Fruit fly (Drosophila melanogaster) whole organism, prepupa: ENCODE results near the gene CG33286.
A peak's percentile ranks its signal among the peaks of the same experiment; 100 is the strongest.

Experiments used
- CG10631 ChIP-seq: fragments of 200-800 bp; sonication (Bioruptor generic); optimal IDR thresholded peaks from 2 replicates; lab custom pipeline; 2016; ENCODE audit warnings: missing biosample characterization, missing genetic modification characterization
- CG10669 ChIP-seq: fragments of 200-800 bp; sonication (Bioruptor generic); optimal IDR thresholded peaks from 3 replicates; lab custom pipeline; 2018; ENCODE audit warnings: missing biosample characterization, mild to moderate bottlenecking, missing genetic modification characterization, moderate library complexity
- CG15336 ChIP-seq: fragments of 200-800 bp; sonication (Bioruptor generic); IDR thresholded peaks from 2 replicates; pipeline ENCODE4 v1.3.6; 2022; ENCODE audit warnings: missing biosample characterization, missing genetic modification characterization
- CG1621 ChIP-seq: fragments of 200-800 bp; sonication (Bioruptor generic); optimal IDR thresholded peaks from 3 replicates; lab custom pipeline; 2018; ENCODE audit warnings: missing biosample characterization, mild to moderate bottlenecking, missing genetic modification characterization
- CG16779 ChIP-seq: fragments of 200-800 bp; sonication (Bioruptor generic); optimal IDR thresholded peaks from 3 replicates; lab custom pipeline; 2017; ENCODE audit warnings: missing biosample characterization, mild to moderate bottlenecking, missing genetic modification characterization
- CG31627 ChIP-seq: fragments of 200-800 bp; sonication (Bioruptor generic); optimal IDR thresholded peaks from 3 replicates; lab custom pipeline; 2016; ENCODE audit warnings: missing biosample characterization, missing genetic modification characterization
- CG32006 ChIP-seq: fragments of 200-800 bp; sonication (Bioruptor generic); optimal IDR thresholded peaks from 3 replicates; lab custom pipeline; 2017; ENCODE audit warnings: missing biosample characterization, mild to moderate bottlenecking, missing genetic modification characterization
- CG34406 ChIP-seq: fragments of 200-800 bp; sonication (Bioruptor generic); optimal IDR thresholded peaks from 3 replicates; lab custom pipeline; 2016; ENCODE audit warnings: missing biosample characterization, missing genetic modification characterization
- CG3919 ChIP-seq: fragments of 200-800 bp; sonication (Bioruptor generic); optimal IDR thresholded peaks from 3 replicates; lab custom pipeline; 2016; ENCODE audit warnings: missing biosample characterization, missing genetic modification characterization
- CG4318 ChIP-seq: fragments of 200-800 bp; sonication (Bioruptor generic); optimal IDR thresholded peaks from 3 replicates; lab custom pipeline; 2017; ENCODE audit warnings: missing biosample characterization, mild to moderate bottlenecking, missing genetic modification characterization
- CG6163 ChIP-seq: fragments of 200-800 bp; sonication (Bioruptor generic); IDR thresholded peaks from 3 replicates; pipeline ENCODE4 v1.3.6; 2022; ENCODE audit warnings: missing biosample characterization, missing genetic modification characterization
- CG6792 ChIP-seq: fragments of 200-800 bp; sonication (Bioruptor generic); optimal IDR thresholded peaks from 3 replicates; lab custom pipeline; 2016; ENCODE audit warnings: missing biosample characterization, missing genetic modification characterization
- CG6854 ChIP-seq: fragments of 200-800 bp; sonication (Bioruptor generic); optimal IDR thresholded peaks from 2 replicates; lab custom pipeline; 2017; ENCODE audit warnings: missing biosample characterization, mild to moderate bottlenecking, missing genetic modification characterization
- CG8119 ChIP-seq: fragments of 200-800 bp; sonication (Bioruptor generic); IDR thresholded peaks from 3 replicates; pipeline ENCODE4 v1.3.6; 2022; ENCODE audit warnings: missing biosample characterization, missing genetic modification characterization
- CG8319 ChIP-seq: fragments of 200-800 bp; sonication (Bioruptor generic); optimal IDR thresholded peaks from 3 replicates; lab custom pipeline; 2016; ENCODE audit warnings: missing biosample characterization, missing genetic modification characterization
- CG8632 ChIP-seq: fragments of 200-800 bp; sonication (Bioruptor generic); optimal IDR thresholded peaks from 3 replicates; lab custom pipeline; 2016; ENCODE audit warnings: missing biosample characterization, missing genetic modification characterization
- CG9139 ChIP-seq: fragments of 200-800 bp; sonication (Bioruptor generic); optimal IDR thresholded peaks from 3 replicates; lab custom pipeline; 2017; ENCODE audit warnings: missing biosample characterization, mild to moderate bottlenecking, missing genetic modification characterization
- Eip78C ChIP-seq: fragments of 200-800 bp; sonication (Bioruptor generic); peaks from one replicate; lab custom pipeline; 2016; ENCODE audit warnings: missing biosample characterization, missing genetic modification characterization
- Eip93F ChIP-seq: fragments of 200-800 bp; sonication (Bioruptor generic); optimal IDR thresholded peaks from 2 replicates; lab custom pipeline; 2016; ENCODE audit warnings: missing biosample characterization, mild to moderate bottlenecking, missing genetic modification characterization
- Ets21C ChIP-seq: fragments of 200-800 bp; sonication (Bioruptor generic); optimal IDR thresholded peaks from 3 replicates; lab custom pipeline; 2016; ENCODE audit warnings: missing biosample characterization, missing genetic modification characterization
- Ets96B ChIP-seq: fragments of 200-800 bp; optimal IDR thresholded peaks from 2 replicates; lab custom pipeline; 2019; ENCODE audit warnings: missing biosample characterization, mild to moderate bottlenecking, missing genetic modification characterization, moderate library complexity
- Gug ChIP-seq: fragments of 200-800 bp; sonication (Bioruptor generic); IDR thresholded peaks from 2 replicates; pipeline ENCODE4 v1.3.6; 2022; ENCODE audit warnings: missing biosample characterization, missing genetic modification characterization
- Hr39 ChIP-seq: fragments of 200-800 bp; sonication (Bioruptor generic); optimal IDR thresholded peaks from 2 replicates; lab custom pipeline; 2016; ENCODE audit warnings: missing biosample characterization, missing genetic modification characterization
- Hr4 ChIP-seq: fragments of 200-800 bp; sonication (Bioruptor generic); optimal IDR thresholded peaks from 3 replicates; lab custom pipeline; 2016; ENCODE audit warnings: missing biosample characterization, missing genetic modification characterization
- Lpt ChIP-seq: fragments of 200-800 bp; sonication (Bioruptor generic); optimal IDR thresholded peaks from 3 replicates; lab custom pipeline; 2016; ENCODE audit warnings: missing biosample characterization, missing genetic modification characterization
- Met ChIP-seq: fragments of 200-800 bp; sonication (Bioruptor generic); optimal IDR thresholded peaks from 3 replicates; lab custom pipeline; 2016; ENCODE audit warnings: missing biosample characterization, missing genetic modification characterization
- OdsH ChIP-seq: fragments of 200-800 bp; sonication (Bioruptor generic); optimal IDR thresholded peaks from 3 replicates; lab custom pipeline; 2016; ENCODE audit warnings: missing biosample characterization, missing genetic modification characterization
- Smox ChIP-seq: fragments of 200-800 bp; sonication (Bioruptor generic); optimal IDR thresholded peaks from 3 replicates; lab custom pipeline; 2016; ENCODE audit warnings: missing biosample characterization, missing genetic modification characterization
- Sox102F ChIP-seq: fragments of 200-800 bp; sonication (Bioruptor generic); optimal IDR thresholded peaks from 2 replicates; lab custom pipeline; 2016; ENCODE audit warnings: missing biosample characterization, mild to moderate bottlenecking, missing genetic modification characterization
- achi ChIP-seq: fragments of 200-800 bp; sonication (Bioruptor generic); optimal IDR thresholded peaks from 3 replicates; lab custom pipeline; 2016; ENCODE audit warnings: missing biosample characterization, missing genetic modification characterization
- acj6 ChIP-seq: fragments of 200-800 bp; sonication (Bioruptor generic); optimal IDR thresholded peaks from 3 replicates; lab custom pipeline; 2016; ENCODE audit warnings: missing biosample characterization, missing genetic modification characterization
- cyc ChIP-seq: fragments of 200-800 bp; sonication (Bioruptor generic); optimal IDR thresholded peaks from 3 replicates; lab custom pipeline; 2016; ENCODE audit warnings: missing biosample characterization, missing genetic modification characterization
- dsx ChIP-seq: fragments of 200-800 bp; optimal IDR thresholded peaks from 3 replicates; lab custom pipeline; 2019; ENCODE audit warnings: missing biosample characterization, mild to moderate bottlenecking, missing genetic modification characterization, moderate library complexity; ENCODE audit not compliant: poor library complexity, severe bottlenecking
- eg ChIP-seq: fragments of 200-800 bp; sonication (Bioruptor generic); IDR thresholded peaks from 3 replicates; pipeline ENCODE4 v1.3.6; 2022; ENCODE audit warnings: missing biosample characterization, missing genetic modification characterization
- esn ChIP-seq: fragments of 200-800 bp; sonication (Bioruptor generic); optimal IDR thresholded peaks from 2 replicates; lab custom pipeline; 2016; ENCODE audit warnings: missing biosample characterization, mild to moderate bottlenecking, missing genetic modification characterization, moderate library complexity
- fd59A ChIP-seq: fragments of 200-800 bp; sonication (Bioruptor generic); optimal IDR thresholded peaks from 2 replicates; lab custom pipeline; 2017; ENCODE audit warnings: missing biosample characterization, mild to moderate bottlenecking, missing genetic modification characterization, missing genetic modification reagents
- fd85E ChIP-seq: fragments of 200-800 bp; sonication (Bioruptor generic); optimal IDR thresholded peaks from 3 replicates; lab custom pipeline; 2016; ENCODE audit warnings: missing biosample characterization, missing genetic modification characterization
- fkh ChIP-seq: fragments of 200-800 bp; sonication (Bioruptor generic); optimal IDR thresholded peaks from 3 replicates; lab custom pipeline; 2017; ENCODE audit warnings: missing biosample characterization, mild to moderate bottlenecking, missing genetic modification characterization, moderate library complexity
- lz ChIP-seq: fragments of 200-800 bp; sonication (Bioruptor generic); optimal IDR thresholded peaks from 3 replicates; lab custom pipeline; 2016; ENCODE audit warnings: missing biosample characterization, missing genetic modification characterization
- net ChIP-seq: fragments of 200-800 bp; sonication (Bioruptor generic); optimal IDR thresholded peaks from 3 replicates; lab custom pipeline; 2016; ENCODE audit warnings: missing biosample characterization, missing genetic modification characterization
- pdm3 ChIP-seq: fragments of 200-800 bp; sonication (Bioruptor generic); optimal IDR thresholded peaks from 3 replicates; lab custom pipeline; 2016; ENCODE audit warnings: missing biosample characterization, missing genetic modification characterization
- spab ChIP-seq: fragments of 200-800 bp; sonication (Bioruptor generic); optimal IDR thresholded peaks from 2 replicates; lab custom pipeline; 2017; ENCODE audit warnings: missing biosample characterization, mild to moderate bottlenecking, missing genetic modification characterization, missing genetic modification reagents
- svp ChIP-seq: fragments of 200-800 bp; sonication (Bioruptor generic); peaks from one replicate; lab custom pipeline; 2016; ENCODE audit warnings: missing biosample characterization, missing genetic modification characterization
- topi ChIP-seq: fragments of 200-800 bp; sonication (Bioruptor generic); optimal IDR thresholded peaks from 3 replicates; lab custom pipeline; 2016; ENCODE audit warnings: missing biosample characterization, missing genetic modification characterization
- vri ChIP-seq: fragments of 200-800 bp; sonication (Bioruptor generic); optimal IDR thresholded peaks from 3 replicates; lab custom pipeline; 2016; ENCODE audit warnings: missing biosample characterization, mild to moderate bottlenecking, missing genetic modification characterization

The CG33286 gene

dm6 chr3L:20952622-20953618 is 21.6 kb downstream of the CG33286 start (continued):
- TF ChIP-seq CG8119 (0 out of 3 replicates have a peak, but pooled peaks have one; percentile 12), OdsH (GFP tag; lab: Kevin White, UChicago) (peak; percentile 40), svp (peak; percentile 84), CG32006 (GFP tag; lab: Kevin White, UChicago) (no peak), lz (GFP tag; lab: Kevin White, UChicago) (peak; percentile 58), CG15336 (peak; percentile 45), fd59A (GFP tag; lab: Kevin White, UChicago) (no peak), topi (GFP tag; lab: Kevin White, UChicago) (peak; percentile 58), acj6 (GFP tag; lab: Kevin White, UChicago) (peak; percentile 54), Eip93F (GFP tag; lab: Kevin White, UChicago) (no peak), CG10631 (GFP tag; lab: Kevin White, UChicago) (no peak), CG8319 (GFP tag; lab: Kevin White, UChicago) (peak; percentile 49), CG8632 (peak; percentile 41), Hr4 (GFP tag; lab: Kevin White, UChicago) (no peak), CG3919 (GFP tag; lab: Kevin White, UChicago) (peak; percentile 47), Gug (GFP tag; lab: Robert Waterston, UW) (peak; percentile 45), CG16779 (no peak), CG10669 (GFP tag; lab: Kevin White, UChicago) (peak; percentile 31), CG6854 (GFP tag; lab: Kevin White, UChicago) (no peak), Ets96B (tag; lab: Kevin White, UChicago) (peak; percentile 14), CG4318 (GFP tag; lab: Kevin White, UChicago) (no peak), esn (peak; percentile 67), vri (GFP tag; lab: Kevin White, UChicago) (peak; percentile 2), CG1621 (tag; lab: Kevin White, UChicago) (no peak)

- TF ChIP-seq Smox (GFP tag; lab: Kevin White, UChicago) = peak; percentile 55
- no peak for TF ChIP-seq Eip93F (GFP tag; lab: Kevin White, UChicago)
- peak; percentile 71 for TF ChIP-seq pdm3 (GFP tag; lab: Kevin White, UChicago)
- TF ChIP-seq fd59A (GFP tag; lab: Kevin White, UChicago) = peak; percentile 44
- TF ChIP-seq CG3919 (GFP tag; lab: Kevin White, UChicago) = peak; percentile 58
- peak; percentile 52 for TF ChIP-seq Hr4 (GFP tag; lab: Kevin White, UChicago)
- TF ChIP-seq CG6163 = peak; percentile 46
- TF ChIP-seq CG15336 = peak; percentile 68
- TF ChIP-seq CG6792 (GFP tag; lab: Kevin White, UChicago) = no peak
- TF ChIP-seq cyc (GFP tag; lab: Kevin White, UChicago) = peak; percentile 13
- TF ChIP-seq fkh (GFP tag; lab: Kevin White, UChicago) = no peak
- peak; percentile 59 for TF ChIP-seq CG34406 (GFP tag; lab: Kevin White, UChicago)
- peak; percentile 74 for TF ChIP-seq svp
- TF ChIP-seq Met (GFP tag; lab: Kevin White, UChicago) = peak; percentile 70
- peak; percentile 18 for TF ChIP-seq CG1621 (tag; lab: Kevin White, UChicago)
- peak; percentile 42 for TF ChIP-seq CG4318 (GFP tag; lab: Kevin White, UChicago)
- peak; percentile 7 for TF ChIP-seq Ets21C (GFP tag; lab: Kevin White, UChicago)
- peak; percentile 56 for TF ChIP-seq achi
- TF ChIP-seq net (GFP tag; lab: Kevin White, UChicago) = peak; percentile 13
- TF ChIP-seq Hr39 (GFP tag; lab: Kevin White, UChicago) = peak; percentile 46
- peak; percentile 51 for TF ChIP-seq dsx (GFP tag; lab: Kevin White, UChicago)
- peak; percentile 89 for TF ChIP-seq Eip78C (GFP tag; lab: Kevin White, UChicago)
- peak; percentile 47 for TF ChIP-seq Sox102F
- TF ChIP-seq Lpt (GFP tag; lab: Kevin White, UChicago) = peak; percentile 35
- no peak for TF ChIP-seq CG16779
- TF ChIP-seq Ets96B (tag; lab: Kevin White, UChicago) = peak; percentile 78
- TF ChIP-seq topi (GFP tag; lab: Kevin White, UChicago) = peak; percentile 59
- peak; percentile 63 for TF ChIP-seq esn
- no peak for TF ChIP-seq fd85E (GFP tag; lab: Kevin White, UChicago)
- TF ChIP-seq vri (GFP tag; lab: Kevin White, UChicago) = no peak
- TF ChIP-seq acj6 (GFP tag; lab: Kevin White, UChicago) = peak; percentile 58
- peak; percentile 55 for TF ChIP-seq spab
- peak; percentile 29 for TF ChIP-seq lz (GFP tag; lab: Kevin White, UChicago)
- peak; percentile 58 for TF ChIP-seq CG10631 (GFP tag; lab: Kevin White, UChicago)
- peak; percentile 37; the same call in 1 of the 3 replicates for TF ChIP-seq eg (GFP tag; lab: Robert Waterston, UW)
- TF ChIP-seq CG9139 (GFP tag; lab: Kevin White, UChicago) = peak; percentile 28
- TF ChIP-seq CG31627 = peak; percentile 28
- no peak for TF ChIP-seq Gug (GFP tag; lab: Robert Waterston, UW)
- peak; percentile 72 for TF ChIP-seq CG10669 (GFP tag; lab: Kevin White, UChicago)
Measured at dm6 chr3L:20952121-20952487, 22.4 kb downstream of the CG33286 start.
